Fruit fly (Drosophila melanogaster) whole organism, embryonic: ENCODE results near the gene InR.

Source experiments
- ATbp ChIP-seq: fragments of 200-800 bp; sonication (Bioruptor generic); optimal IDR thresholded peaks from 2 replicates; lab custom pipeline; 2017; ENCODE audit warnings: missing biosample characterization, mild to moderate bottlenecking, missing genetic modification characterization, missing genetic modification reagents
- Adf1 ChIP-seq: fragments of 200-800 bp; sonication (Bioruptor generic); IDR thresholded peaks from 2 replicates; pipeline ENCODE4 v1.3.6; 2022; ENCODE audit warnings: missing biosample characterization, missing genetic modification characterization
- Asciz ChIP-seq: fragments of 200-800 bp; sonication (Bioruptor generic); optimal IDR thresholded peaks from 2 replicates; lab custom pipeline; 2017; ENCODE audit warnings: missing biosample characterization, mild to moderate bottlenecking, missing genetic modification characterization, missing genetic modification reagents
- Atf6 ChIP-seq: fragments of 200-800 bp; sonication (Bioruptor generic); IDR thresholded peaks from 2 replicates; pipeline ENCODE4 v1.3.6; 2022; ENCODE audit warnings: missing biosample characterization, missing genetic modification characterization
- CG10209 ChIP-seq: fragments of 200-800 bp; sonication (Bioruptor generic); optimal IDR thresholded peaks from 3 replicates; lab custom pipeline; 2017; ENCODE audit warnings: missing biosample characterization, mild to moderate bottlenecking, missing genetic modification characterization, missing genetic modification reagents
- CG10959 ChIP-seq: fragments of 200-800 bp; sonication (Bioruptor generic); IDR thresholded peaks from 2 replicates; pipeline ENCODE4 v1.3.6; 2022; ENCODE audit warnings: missing biosample characterization, missing genetic modification characterization
- CG12769 ChIP-seq: fragments of 200-800 bp; sonication (Bioruptor generic); optimal IDR thresholded peaks from 2 replicates; lab custom pipeline; 2019; ENCODE audit warnings: missing biosample characterization, mild to moderate bottlenecking, missing genetic modification characterization, moderate library complexity
- CG13287 ChIP-seq: fragments of 200-800 bp; sonication (Bioruptor generic); IDR thresholded peaks from 2 replicates; pipeline ENCODE4 v1.3.6; 2022; ENCODE audit warnings: missing biosample characterization, missing genetic modification characterization; ENCODE audit not compliant: partially characterized antibody
- CG13296 ChIP-seq: fragments of 200-800 bp; sonication (Bioruptor generic); optimal IDR thresholded peaks from 3 replicates; lab custom pipeline; 2018; ENCODE audit warnings: missing biosample characterization, mild to moderate bottlenecking, missing genetic modification characterization
- CG14014 ChIP-seq: fragments of 200-800 bp; sonication (Bioruptor generic); IDR thresholded peaks from 2 replicates; pipeline ENCODE4 v1.3.6; 2022; ENCODE audit warnings: missing biosample characterization, missing genetic modification characterization
- CG15514 ChIP-seq: fragments of 200-800 bp; sonication (Bioruptor generic); optimal IDR thresholded peaks from 3 replicates; lab custom pipeline; 2017; ENCODE audit warnings: missing biosample characterization, missing genetic modification characterization, mild to moderate bottlenecking, moderate library complexity, missing genetic modification reagents
- CG17568 ChIP-seq: fragments of 200-800 bp; sonication (Bioruptor generic); optimal IDR thresholded peaks from 2 replicates; lab custom pipeline; 2018; ENCODE audit warnings: missing biosample characterization, mild to moderate bottlenecking, missing genetic modification characterization, moderate library complexity
- CG2678 ChIP-seq: fragments of 200-800 bp; sonication (Bioruptor generic); optimal IDR thresholded peaks from 3 replicates; lab custom pipeline; 2019; ENCODE audit warnings: missing biosample characterization, mild to moderate bottlenecking, missing genetic modification characterization, moderate library complexity
- CG3281 ChIP-seq: fragments of 200-800 bp; sonication (Bioruptor generic); optimal IDR thresholded peaks from 3 replicates; lab custom pipeline; 2017; ENCODE audit warnings: missing biosample characterization, mild to moderate bottlenecking, missing genetic modification characterization
- CG8290 ChIP-seq, 3 experiments: fragments of 200-800 bp; sonication (Bioruptor generic); optimal IDR thresholded peaks; 2 replicates each; lab custom pipeline; 2016 to 2019; ENCODE audit warnings: missing biosample characterization in 3 of 3, missing genetic modification characterization in 3 of 3, mild to moderate bottlenecking in 2 of 3, moderate library complexity in 1 of 3
- CrebB ChIP-seq: fragments of 200-800 bp; sonication (Bioruptor generic); optimal IDR thresholded peaks from 3 replicates; lab custom pipeline; 2018; ENCODE audit warnings: missing biosample characterization, mild to moderate bottlenecking, missing genetic modification characterization
- Dfd ChIP-seq, 2 experiments: fragments of >200 bp; optimal IDR thresholded peaks; 2 replicates each; lab custom pipeline; 2017; ENCODE audit warnings: missing biosample characterization in 2 of 2, missing genetic modification characterization in 2 of 2
- E2f1 ChIP-seq: fragments of 200-800 bp; sonication (Bioruptor generic); IDR thresholded peaks from 2 replicates; pipeline ENCODE4 v1.3.6; 2022; ENCODE audit warnings: missing biosample characterization, missing genetic modification characterization
- Fer3 ChIP-seq: fragments of 200-800 bp; sonication (Bioruptor generic); optimal IDR thresholded peaks from 2 replicates; lab custom pipeline; 2018; ENCODE audit warnings: missing biosample characterization, mild to moderate bottlenecking, missing genetic modification characterization, moderate library complexity
- HHEX ChIP-seq: fragments of 200-800 bp; sonication (Bioruptor generic); optimal IDR thresholded peaks from 3 replicates; lab custom pipeline; 2017; ENCODE audit warnings: missing biosample characterization, mild to moderate bottlenecking, missing genetic modification characterization, missing genetic modification reagents
- Hmr ChIP-seq: fragments of 200-800 bp; sonication (Bioruptor generic); optimal IDR thresholded peaks from 3 replicates; lab custom pipeline; 2017; ENCODE audit warnings: mild to moderate bottlenecking, missing biosample characterization, missing genetic modification reagents, missing genetic modification characterization
- Jarid2 ChIP-seq: fragments of 200-800 bp; sonication (Bioruptor generic); optimal IDR thresholded peaks from 3 replicates; lab custom pipeline; 2017; ENCODE audit warnings: mild to moderate bottlenecking, missing biosample characterization, missing genetic modification reagents, missing genetic modification characterization
- Nf-YC ChIP-seq: fragments of 200-800 bp; optimal IDR thresholded peaks from 3 replicates; lab custom pipeline; 2019; ENCODE audit warnings: missing biosample characterization, mild to moderate bottlenecking, missing genetic modification characterization, moderate library complexity
- PHDP ChIP-seq: fragments of 200-800 bp; sonication (Bioruptor generic); optimal IDR thresholded peaks from 3 replicates; lab custom pipeline; 2018; ENCODE audit warnings: missing biosample characterization, mild to moderate bottlenecking, missing genetic modification characterization, moderate library complexity
- Pdp1 ChIP-seq, 2 experiments: fragments of 200-800 bp; sonication (Bioruptor generic); optimal IDR thresholded peaks; 3 replicates each; lab custom pipeline; 2016; ENCODE audit warnings: missing biosample characterization in 2 of 2, missing genetic modification characterization in 2 of 2, mild to moderate bottlenecking in 1 of 2, moderate library complexity in 1 of 2
- Stat92E ChIP-seq, 3 experiments: fragments of >200 bp in 2 of 3; fragments of 200-800 bp in 1 of 3; sonication (Bioruptor generic) in 1 of 3; optimal IDR thresholded peaks; 2 replicates each; lab custom pipeline; 2017 to 2019; ENCODE audit warnings: missing biosample characterization in 3 of 3, missing genetic modification characterization in 3 of 3, mild to moderate bottlenecking in 1 of 3, moderate library complexity in 1 of 3
- TFAM ChIP-seq: fragments of 200-800 bp; sonication (Bioruptor generic); optimal IDR thresholded peaks from 2 replicates; lab custom pipeline; 2017; ENCODE audit warnings: missing biosample characterization, missing genetic modification characterization, inconsistent platforms
- Vsx1 ChIP-seq: fragments of 200-800 bp; sonication (Bioruptor generic); optimal IDR thresholded peaks from 2 replicates; lab custom pipeline; 2017; ENCODE audit warnings: missing biosample characterization, mild to moderate bottlenecking, missing genetic modification characterization, missing genetic modification reagents
- ash1 ChIP-seq: fragments of 200-800 bp; sonication (Bioruptor generic); optimal IDR thresholded peaks from 2 replicates; lab custom pipeline; 2018; ENCODE audit warnings: missing biosample characterization, mild to moderate bottlenecking, missing genetic modification characterization
- bsh ChIP-seq, 2 experiments: fragments of 200-800 bp; sonication (Bioruptor generic); optimal IDR thresholded peaks; 2 replicates each; lab custom pipeline; 2017 to 2018; ENCODE audit warnings: mild to moderate bottlenecking in 2 of 2, missing biosample characterization in 2 of 2, missing genetic modification characterization in 2 of 2, moderate library complexity in 1 of 2
- cwo ChIP-seq: fragments of 200-800 bp; sonication (Bioruptor generic); optimal IDR thresholded peaks from 3 replicates; lab custom pipeline; 2017; ENCODE audit warnings: missing biosample characterization, missing genetic modification characterization, mild to moderate bottlenecking, moderate library complexity, missing genetic modification reagents
- danr ChIP-seq: fragments of 200-800 bp; sonication (Bioruptor generic); IDR thresholded peaks from 2 replicates; pipeline ENCODE4 v1.3.6; 2022; ENCODE audit warnings: missing biosample characterization, missing genetic modification characterization
- ftz-f1 ChIP-seq: fragments of 200-800 bp; sonication (Bioruptor generic); optimal IDR thresholded peaks from 2 replicates; lab custom pipeline; 2016; ENCODE audit warnings: missing biosample characterization, missing genetic modification characterization
- gem ChIP-seq: fragments of 200-800 bp; sonication (Bioruptor generic); optimal IDR thresholded peaks from 2 replicates; lab custom pipeline; 2019; ENCODE audit warnings: missing biosample characterization, mild to moderate bottlenecking, missing genetic modification characterization, moderate library complexity
- gro ChIP-seq: fragments of 200-800 bp; sonication (Bioruptor generic); optimal IDR thresholded peaks from 2 replicates; lab custom pipeline; 2016; ENCODE audit warnings: missing biosample characterization, missing genetic modification characterization
- lab ChIP-seq: fragments of 200-800 bp; sonication (Bioruptor generic); optimal IDR thresholded peaks from 3 replicates; lab custom pipeline; 2017; ENCODE audit warnings: missing biosample characterization, missing genetic modification characterization, mild to moderate bottlenecking, moderate library complexity, missing genetic modification reagents
- mirr ChIP-seq: fragments of 200-800 bp; sonication (Bioruptor generic); optimal IDR thresholded peaks from 3 replicates; lab custom pipeline; 2018; ENCODE audit warnings: missing biosample characterization, mild to moderate bottlenecking, missing genetic modification characterization
- nau ChIP-seq: fragments of 200-800 bp; sonication (Bioruptor generic); optimal IDR thresholded peaks from 3 replicates; lab custom pipeline; 2017; ENCODE audit warnings: missing biosample characterization, mild to moderate bottlenecking, missing genetic modification characterization, missing genetic modification reagents
- otp ChIP-seq: fragments of 200-800 bp; sonication (Bioruptor generic); IDR thresholded peaks from 3 replicates; pipeline ENCODE4, ENCODE4 v1.3.6; 2022; ENCODE audit warnings: missing biosample characterization, missing genetic modification characterization
- ro ChIP-seq: fragments of 200-800 bp; sonication (Bioruptor generic); IDR thresholded peaks from 2 replicates; pipeline ENCODE4 v1.3.6; 2022; ENCODE audit warnings: missing biosample characterization, missing genetic modification characterization
- schlank ChIP-seq: fragments of 200-800 bp; sonication (Bioruptor generic); optimal IDR thresholded peaks from 2 replicates; lab custom pipeline; 2018; ENCODE audit warnings: missing biosample characterization, mild to moderate bottlenecking, missing genetic modification characterization
- sd ChIP-seq: fragments of 200-800 bp; sonication (Bioruptor generic); optimal IDR thresholded peaks from 3 replicates; lab custom pipeline; 2018; ENCODE audit warnings: missing biosample characterization, mild to moderate bottlenecking, missing genetic modification characterization, moderate library complexity
- tll ChIP-seq, 2 experiments: fragments of 200-800 bp in 1 of 2; fragments of >200 bp in 1 of 2; sonication (Bioruptor generic) in 1 of 2; optimal IDR thresholded peaks; 2 replicates each; lab custom pipeline; 2017 to 2019; ENCODE audit warnings: missing biosample characterization in 2 of 2, missing genetic modification characterization in 2 of 2, mild to moderate bottlenecking in 1 of 2, moderate library complexity in 1 of 2
- unc-4 ChIP-seq: fragments of 200-800 bp; sonication (Bioruptor generic); IDR thresholded peaks from 2 replicates; pipeline ENCODE4 v1.3.6; 2022; ENCODE audit warnings: missing biosample characterization, missing genetic modification characterization; ENCODE audit not compliant: partially characterized antibody
- unpg ChIP-seq: fragments of 200-800 bp; sonication (Bioruptor generic); optimal IDR thresholded peaks from 3 replicates; lab custom pipeline; 2018; ENCODE audit warnings: missing biosample characterization, mild to moderate bottlenecking, missing genetic modification characterization, moderate library complexity
- vvl ChIP-seq: fragments of 200-800 bp; sonication (Bioruptor generic); IDR thresholded peaks from 2 replicates; pipeline ENCODE4 v1.3.6; 2022; ENCODE audit warnings: missing biosample characterization, missing genetic modification characterization

The InR gene

DNA sequence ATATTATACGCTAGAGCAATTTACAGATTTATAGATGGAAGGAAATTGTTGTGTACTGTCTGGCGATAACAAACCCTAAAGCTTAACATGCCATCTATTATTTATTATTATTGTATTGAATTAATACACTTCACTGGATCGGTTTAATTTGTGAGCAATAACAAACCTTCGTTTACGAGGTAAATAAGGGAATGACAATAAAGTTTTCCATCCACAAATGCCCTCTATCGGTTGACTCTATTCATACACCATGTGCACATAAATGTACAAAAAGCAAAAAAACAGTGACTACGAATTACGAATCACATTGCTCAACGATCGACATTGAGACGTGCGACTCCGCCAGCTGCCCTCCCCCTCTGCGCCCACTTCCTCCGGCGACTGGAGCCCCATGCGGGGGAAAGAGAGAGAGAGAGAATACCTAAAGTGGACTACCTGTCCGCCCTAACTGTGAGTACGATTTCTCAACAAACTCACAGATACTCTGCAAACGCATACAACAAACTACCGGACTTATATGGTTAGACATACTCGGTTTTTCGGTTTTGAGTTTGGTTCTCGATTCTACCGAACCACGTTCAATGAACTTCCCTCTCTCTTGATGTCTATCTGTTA, 17.9 kb upstream of the InR start (continued):
- peak; percentile 29 for TF ChIP-seq gem (tag; lab: Kevin White, UChicago)
- peak; percentile 40 for TF ChIP-seq ash1
- TF ChIP-seq tll (GFP tag; optimal IDR thresholded peaks at IDR 0.05; lab: Kevin White, UChicago) = no peak
- no peak for TF ChIP-seq gro (GFP tag; lab: Kevin White, UChicago)
- TF ChIP-seq E2f1 = no peak
- TF ChIP-seq sd = peak; percentile 69
- TF ChIP-seq Adf1 (GFP tag; lab: Robert Waterston, UW) = 0 out of 2 replicates have a peak, but pooled peaks have one; percentile 19
- peak; percentile 14 for TF ChIP-seq CG3281 (GFP tag; lab: Kevin White, UChicago)
- peak; percentile 24 for TF ChIP-seq Hmr
- no peak for TF ChIP-seq CG13287 (GFP tag; lab: Robert Waterston, UW)
- TF ChIP-seq ftz-f1 (GFP tag; lab: Kevin White, UChicago) = peak; percentile 74
- TF ChIP-seq CG10959 (GFP tag; lab: Robert Waterston, UW) = no peak
- no peak for TF ChIP-seq CG8290 (GFP tag; optimal IDR thresholded peaks at IDR 0.05; lab: Kevin White, UChicago)
- peak in 1 of 2 experiments; percentile 58 for TF ChIP-seq CG8290 (tag; optimal IDR thresholded peaks at IDR 0.05; lab: Kevin White, UChicago)
- TF ChIP-seq mirr = peak; percentile 10
- TF ChIP-seq danr (GFP tag; lab: Robert Waterston, UW) = 0 out of 2 replicates have a peak, but pooled peaks have one; percentile 5
- peak; percentile 46 for TF ChIP-seq CG13296 (GFP tag; lab: Kevin White, UChicago)
- peak; percentile 42 for TF ChIP-seq CG12769 (tag; lab: Kevin White, UChicago)
- peak; percentile 36 for TF ChIP-seq PHDP (tag; lab: Kevin White, UChicago)
- no peak for TF ChIP-seq nau
- no peak for TF ChIP-seq TFAM (GFP tag; lab: Kevin White, UChicago)
- peak in 1 of 3 experiments; percentile 53 for TF ChIP-seq Stat92E (GFP tag; optimal IDR thresholded peaks at IDR 0.05; lab: Kevin White, UChicago)
- peak; percentile 17 for TF ChIP-seq Vsx1
- TF ChIP-seq CG14014 = peak; percentile 33; the same call in 1 of the 2 replicates
- TF ChIP-seq ro (GFP tag; lab: Robert Waterston, UW) = no peak
- peak; percentile 21 for TF ChIP-seq ATbp
- 0 out of 2 replicates have a peak, but pooled peaks have one; percentile 31 for TF ChIP-seq vvl
- peak; percentile 21 for TF ChIP-seq HHEX (GFP tag; lab: Kevin White, UChicago)
- peak; percentile 23 for TF ChIP-seq Fer3 (tag; lab: Kevin White, UChicago)
- TF ChIP-seq unc-4 (GFP tag; lab: Robert Waterston, UW) = no peak
- peak; percentile 20 for TF ChIP-seq cwo
- peak; percentile 27 for TF ChIP-seq Asciz
- no peak for TF ChIP-seq Dfd (GFP tag; optimal IDR thresholded peaks at IDR 0.05; lab: Kevin White, UChicago)
- peak; percentile 2 for TF ChIP-seq unpg (GFP tag; lab: Kevin White, UChicago)
- peak in 1 of 2 experiments; percentile 56 for TF ChIP-seq Pdp1 (GFP tag; optimal IDR thresholded peaks at IDR 0.05; lab: Kevin White, UChicago)
- peak; percentile 14; the same call in 1 of the 3 replicates for TF ChIP-seq otp (GFP tag; lab: Robert Waterston, UW)
- peak; percentile 46; the same call in 1 of the 2 replicates for TF ChIP-seq Atf6 (GFP tag; lab: Robert Waterston, UW)
- peak; percentile 24 for TF ChIP-seq CG2678 (tag; lab: Kevin White, UChicago)
- TF ChIP-seq CG15514 (GFP tag; lab: Kevin White, UChicago) = peak; percentile 5
- peak; percentile 18 for TF ChIP-seq CG10209 (GFP tag; lab: Kevin White, UChicago)
- peak; percentile 29 for TF ChIP-seq Nf-YC (tag; lab: Kevin White, UChicago)
- TF ChIP-seq lab (GFP tag; lab: Kevin White, UChicago) = peak; percentile 30
- TF ChIP-seq CG17568 = peak; percentile 26
- no peak for TF ChIP-seq schlank (tag; lab: Kevin White, UChicago)
- TF ChIP-seq CrebB (tag; lab: Kevin White, UChicago) = no peak
- TF ChIP-seq bsh (GFP tag; optimal IDR thresholded peaks at IDR 0.05; lab: Kevin White, UChicago) = peak in 1 of 2 experiments; percentile 7
- TF ChIP-seq Jarid2 (GFP tag; lab: Kevin White, UChicago) = no peak
